Worm (Caenorhabditis elegans) whole organism, L2 larva: Measurements from ENCODE around the gene erh-2.
A peak's percentile ranks its signal among the peaks of the same experiment; 100 is the strongest.

Experiments used
- F13H6.1 ChIP-seq: sonication (generic microtip); optimal IDR thresholded peaks from 2 replicates; lab custom pipeline; 2016; ENCODE audit warnings: missing genetic modification characterization, missing compliant biosample characterization
- R02D3.7 ChIP-seq: fragments of 150-350 bp; optimal IDR thresholded peaks from 2 replicates; lab custom pipeline; 2014; ENCODE audit warnings: missing biosample characterization, missing genetic modification characterization
- Y55F3AM.14 ChIP-seq: fragments of 200-800 bp; sonication (Bioruptor generic); optimal IDR thresholded peaks from 2 replicates; lab custom pipeline; 2018; ENCODE audit warnings: mild to moderate bottlenecking, missing genetic modification characterization, missing compliant biosample characterization
- ZK546.5 ChIP-seq: sonication (generic microtip); optimal IDR thresholded peaks from 2 replicates; lab custom pipeline; 2017; ENCODE audit warnings: missing biosample characterization, missing genetic modification characterization
- aly-2 ChIP-seq: fragments of 150-350 bp; optimal IDR thresholded peaks from 2 replicates; lab custom pipeline; 2014; ENCODE audit warnings: missing biosample characterization, missing genetic modification characterization
- blmp-1 ChIP-seq: sonication (generic microtip); optimal IDR thresholded peaks from 2 replicates; lab custom pipeline; 2017; ENCODE audit warnings: missing genetic modification characterization, mild to moderate bottlenecking, missing compliant biosample characterization, antibody characterized with exemption, moderate library complexity; ENCODE audit not compliant: insufficient read depth
- ceh-16 ChIP-seq: fragments of 150-350 bp; optimal IDR thresholded peaks from 2 replicates; lab custom pipeline; 2014; ENCODE audit warnings: missing biosample characterization, missing genetic modification characterization
- crh-2 ChIP-seq: sonication (generic microtip); optimal IDR thresholded peaks from 2 replicates; lab custom pipeline; 2017; ENCODE audit warnings: missing biosample characterization, missing genetic modification characterization
- dmd-4 ChIP-seq: sonication (generic microtip); optimal IDR thresholded peaks from 2 replicates; lab custom pipeline; 2017; ENCODE audit warnings: missing biosample characterization, missing genetic modification characterization
- elt-1 ChIP-seq: fragments of 150-350 bp; optimal IDR thresholded peaks from 2 replicates; lab custom pipeline; 2014; ENCODE audit warnings: missing biosample characterization, missing genetic modification characterization
- elt-3 ChIP-seq: sonication (generic microtip); optimal IDR thresholded peaks from 2 replicates; lab custom pipeline; 2017; ENCODE audit warnings: missing biosample characterization, missing genetic modification characterization
- fos-1 ChIP-seq: fragments of 150-350 bp; optimal IDR thresholded peaks from 2 replicates; lab custom pipeline; 2014; ENCODE audit warnings: missing biosample characterization, missing genetic modification characterization
- lsy-2 ChIP-seq, 2 experiments: fragments of 150-350 bp in 1 of 2; sonication (generic microtip) in 1 of 2; optimal IDR thresholded peaks; 2 replicates each; lab custom pipeline; 2014 to 2017; ENCODE audit warnings: missing biosample characterization in 2 of 2, missing genetic modification characterization in 2 of 2
- mbf-1 ChIP-seq: sonication (generic microtip); optimal IDR thresholded peaks from 2 replicates; lab custom pipeline; 2017; ENCODE audit warnings: missing biosample characterization, missing genetic modification characterization
- mdl-1 ChIP-seq, 2 experiments: fragments of 150-350 bp in 1 of 2; sonication (generic microtip) in 1 of 2; optimal IDR thresholded peaks; 2 replicates each; lab custom pipeline; 2017; ENCODE audit warnings: missing biosample characterization in 2 of 2, missing genetic modification characterization in 2 of 2
- nhr-10 ChIP-seq: sonication (generic microtip); optimal IDR thresholded peaks from 2 replicates; lab custom pipeline; 2017; ENCODE audit warnings: missing biosample characterization, missing genetic modification characterization
- nhr-11 ChIP-seq: fragments of 150-350 bp; optimal IDR thresholded peaks from 2 replicates; lab custom pipeline; 2014; ENCODE audit warnings: missing biosample characterization, missing genetic modification characterization
- nhr-12 ChIP-seq: fragments of 150-350 bp; optimal IDR thresholded peaks from 2 replicates; lab custom pipeline; 2014; ENCODE audit warnings: missing biosample characterization, missing genetic modification characterization
- nhr-129 ChIP-seq: fragments of 150-350 bp; optimal IDR thresholded peaks from 2 replicates; lab custom pipeline; 2014; ENCODE audit warnings: missing biosample characterization, missing genetic modification characterization
- nhr-21 ChIP-seq: fragments of 150-350 bp; optimal IDR thresholded peaks from 2 replicates; lab custom pipeline; 2014; ENCODE audit warnings: missing biosample characterization, missing genetic modification characterization
- nhr-23 ChIP-seq: fragments of 150-350 bp; optimal IDR thresholded peaks from 2 replicates; lab custom pipeline; 2014; ENCODE audit warnings: missing biosample characterization, missing genetic modification reagents, missing genetic modification characterization
- nhr-25 ChIP-seq: fragments of 150-350 bp; sonication (generic microtip); optimal IDR thresholded peaks from 3 replicates; lab custom pipeline; 2014; ENCODE audit warnings: missing biosample characterization, missing genetic modification characterization
- nhr-6 ChIP-seq: fragments of 150-350 bp; optimal IDR thresholded peaks from 2 replicates; lab custom pipeline; 2014; ENCODE audit warnings: missing biosample characterization, missing genetic modification characterization
- peb-1 ChIP-seq: fragments of 150-350 bp; optimal IDR thresholded peaks from 2 replicates; lab custom pipeline; 2014; ENCODE audit warnings: missing biosample characterization, missing genetic modification characterization
- sem-4 ChIP-seq: fragments of 150-350 bp; optimal IDR thresholded peaks from 2 replicates; lab custom pipeline; 2014; ENCODE audit warnings: missing biosample characterization, missing genetic modification reagents, missing genetic modification characterization
- skn-1 ChIP-seq: sonication (generic microtip); optimal IDR thresholded peaks from 2 replicates; lab custom pipeline; 2017; ENCODE audit warnings: missing biosample characterization, missing genetic modification characterization
- zag-1 ChIP-seq: fragments of 150-350 bp; optimal IDR thresholded peaks from 2 replicates; lab custom pipeline; 2014; ENCODE audit warnings: missing biosample characterization, missing genetic modification characterization
- ztf-1 ChIP-seq: fragments of 200-800 bp; sonication (Bioruptor generic); conservative IDR thresholded peaks from 2 replicates; pipeline ENCODE4 v1.3.6; 2022; ENCODE audit warnings: missing genetic modification characterization, missing compliant biosample characterization
- ztf-11 ChIP-seq: sonication (generic microtip); optimal IDR thresholded peaks from 2 replicates; lab custom pipeline; 2017; ENCODE audit warnings: missing biosample characterization, missing genetic modification characterization

Gene erh-2

DNA sequence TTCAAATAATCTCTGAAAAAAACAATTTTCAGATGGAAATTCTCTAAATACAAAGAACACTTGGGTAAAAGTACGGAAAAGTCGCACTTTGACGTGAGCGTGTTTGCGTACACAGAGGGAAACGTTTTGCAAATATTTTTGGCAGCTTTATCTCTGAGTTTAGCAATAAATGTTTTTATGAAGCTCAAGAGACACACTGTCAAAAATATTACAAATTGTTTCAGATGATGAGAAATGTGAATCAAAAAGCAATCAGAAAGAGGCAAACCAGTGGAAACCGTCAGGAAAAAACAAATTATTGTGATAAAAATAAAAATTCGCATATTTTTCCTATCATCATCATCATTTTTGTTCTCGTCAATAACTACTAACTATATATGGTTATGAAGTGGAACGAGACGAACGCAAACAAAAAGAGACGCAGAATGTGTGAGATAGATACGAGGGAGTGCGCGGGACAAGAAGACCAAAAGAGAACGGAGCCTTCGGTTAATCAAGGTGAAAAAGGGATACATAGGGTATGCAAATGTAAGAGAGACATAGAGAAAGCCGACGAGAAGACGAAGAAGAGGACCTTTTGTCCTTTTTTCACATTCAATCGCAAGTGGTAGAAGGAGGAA, 19.4 kb downstream of the erh-2 start, which contains the start of gene sel-2 (continued):
- TF ChIP-seq nhr-25 (tag; lab: Kevin White, UChicago) = peak; percentile 47
- no peak for TF ChIP-seq Y55F3AM.14 (GFP tag; lab: Kevin White, UChicago)
- TF ChIP-seq elt-1 (tag; lab: Kevin White, UChicago) = no peak
- TF ChIP-seq R02D3.7 (tag; lab: Kevin White, UChicago) = no peak
- TF ChIP-seq elt-3 = no peak
- TF ChIP-seq mdl-1 (tag; optimal IDR thresholded peaks at IDR 0.05; lab: Kevin White, UChicago) = no peak
- TF ChIP-seq sem-4 (tag; lab: Kevin White, UChicago) = no peak
- no peak for TF ChIP-seq nhr-23 (tag; lab: Kevin White, UChicago)
- no peak for TF ChIP-seq zag-1
- TF ChIP-seq skn-1 (tag; lab: Kevin White, UChicago) = no peak
- TF ChIP-seq nhr-21 (tag; lab: Kevin White, UChicago) = no peak
- peak in 1 of 2 experiments; percentile 36 for TF ChIP-seq lsy-2 (tag; optimal IDR thresholded peaks at IDR 0.05; lab: Kevin White, UChicago)
- TF ChIP-seq ZK546.5 (tag; lab: Kevin White, UChicago) = no peak
- no peak for TF ChIP-seq crh-2 (tag; lab: Kevin White, UChicago)
- no peak for TF ChIP-seq ztf-1 (GFP tag; lab: Robert Waterston, UW)
- no peak for TF ChIP-seq mbf-1 (tag; lab: Kevin White, UChicago)

DNA sequence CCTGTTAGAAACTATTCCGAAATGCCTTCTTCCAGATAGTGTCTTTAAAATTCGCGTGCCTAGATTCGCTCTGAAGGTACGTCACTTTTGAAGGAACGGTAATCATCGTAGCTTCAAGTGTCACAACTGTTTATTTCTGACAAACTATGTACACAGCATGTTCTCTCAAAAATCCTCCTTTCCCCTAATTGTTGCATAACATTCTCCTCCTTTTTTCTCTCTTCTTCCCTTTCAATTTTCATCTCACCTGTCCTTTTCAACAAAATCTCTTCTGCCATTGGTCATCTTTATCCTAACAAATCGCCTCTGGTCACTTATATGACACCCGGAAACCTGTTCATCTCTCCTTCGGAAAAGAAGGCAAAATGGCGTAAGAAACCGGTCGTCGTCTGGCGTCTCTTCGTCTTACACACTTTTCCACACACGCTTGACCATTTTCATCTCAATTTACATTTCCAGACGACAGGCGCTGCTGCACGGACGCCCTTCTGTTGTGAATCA, 23.1 kb downstream of the erh-2 start, which contains the start of gene lips-3:
TSS of gene lips-3 (plus strand) at position 458 of the 501 bp plus-strand sequence.
- no peak for TF ChIP-seq ztf-11 (tag; lab: Kevin White, UChicago)
- TF ChIP-seq nhr-25 (tag; lab: Kevin White, UChicago) = peak; percentile 35

- TF ChIP-seq F13H6.1 = no peak
- TF ChIP-seq nhr-12 = no peak
- no peak for TF ChIP-seq nhr-11
- no peak for TF ChIP-seq ztf-1 (GFP tag; lab: Robert Waterston, UW)
- TF ChIP-seq dmd-4 (tag; lab: Kevin White, UChicago) = no peak
- no peak for TF ChIP-seq elt-1 (tag; lab: Kevin White, UChicago)
- TF ChIP-seq nhr-6 = no peak
- no peak for TF ChIP-seq R02D3.7 (tag; lab: Kevin White, UChicago)
- TF ChIP-seq elt-3 = no peak
- TF ChIP-seq skn-1 (tag; lab: Kevin White, UChicago) = no peak
- TF ChIP-seq mbf-1 (tag; lab: Kevin White, UChicago) = no peak
- TF ChIP-seq blmp-1 = no peak
- no peak for TF ChIP-seq nhr-10 (tag; lab: Kevin White, UChicago)
- no peak for TF ChIP-seq ceh-16 (tag; lab: Kevin White, UChicago)
- TF ChIP-seq fos-1 (tag; lab: Kevin White, UChicago) = no peak
- no peak for TF ChIP-seq Y55F3AM.14 (GFP tag; lab: Kevin White, UChicago)
- TF ChIP-seq nhr-21 (tag; lab: Kevin White, UChicago) = no peak
- TF ChIP-seq peb-1 (tag; lab: Kevin White, UChicago) = no peak
- no peak for TF ChIP-seq ztf-11 (tag; lab: Kevin White, UChicago)
These were observed 29.5 kb downstream of the erh-2 start, which contains the start of gene lron-5 for ce11 chrIII:4622375-4623130. lron-5 (plus strand) TSS chrIII:4623029.

DNA sequence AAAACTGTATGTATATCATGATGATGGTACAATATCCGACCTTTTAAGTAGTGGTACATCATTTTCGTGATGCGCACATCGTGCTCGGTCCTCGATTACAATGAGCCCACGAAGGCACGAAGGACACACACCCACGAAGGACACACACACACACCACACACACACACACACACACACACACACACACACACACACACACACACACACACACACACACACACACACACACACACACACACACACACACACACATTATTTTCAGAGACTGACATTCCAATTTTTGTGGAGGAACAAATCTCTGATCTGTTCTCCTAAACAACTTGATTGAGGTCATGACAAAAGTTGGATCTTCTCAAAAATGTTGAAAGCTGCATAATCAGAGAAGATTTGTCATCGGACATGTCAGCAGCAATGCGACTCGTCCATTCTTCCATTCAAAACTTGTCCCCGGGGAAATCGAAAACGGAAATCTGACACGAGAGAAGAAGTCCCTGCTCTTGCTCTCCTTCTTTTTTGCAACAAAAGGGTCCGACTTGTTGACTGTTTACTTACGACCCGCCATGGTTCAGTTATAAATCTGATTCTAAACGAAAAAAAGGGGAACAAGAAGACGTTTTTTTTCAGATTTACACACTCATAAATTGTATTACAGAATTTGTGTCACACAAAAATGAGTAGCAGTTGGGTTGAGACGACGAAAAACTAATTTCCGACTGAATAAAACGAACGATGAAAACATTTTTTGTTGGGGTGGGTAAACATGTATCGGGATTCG, 33.3 kb downstream of the erh-2 start:
- TF ChIP-seq nhr-11 = no peak
- no peak for TF ChIP-seq nhr-129 (tag; lab: Kevin White, UChicago)
- TF ChIP-seq zag-1 = no peak
- TF ChIP-seq crh-2 (tag; lab: Kevin White, UChicago) = no peak
- no peak for TF ChIP-seq sem-4 (tag; lab: Kevin White, UChicago)
- TF ChIP-seq nhr-10 (tag; lab: Kevin White, UChicago) = no peak
- TF ChIP-seq ztf-11 (tag; lab: Kevin White, UChicago) = no peak
- no peak for TF ChIP-seq Y55F3AM.14 (GFP tag; lab: Kevin White, UChicago)
- TF ChIP-seq R02D3.7 (tag; lab: Kevin White, UChicago) = no peak
- TF ChIP-seq, all 48 proteins: peak for 0

ce11 chrIII:4628165-4628564, 35.1 kb downstream of the erh-2 start, which contains the start of gene clec-151:
clec-151 (plus strand) TSS chrIII:4628465.
- TF ChIP-seq nhr-10 (tag; lab: Kevin White, UChicago) = no peak
- TF ChIP-seq aly-2 (tag; lab: Kevin White, UChicago) = no peak
- TF ChIP-seq, all 48 proteins: peak for 0
